Worm (Caenorhabditis elegans) whole organism, late embryonic: ENCODE results near the gene cux-7.

Experiments used
- C38D4.7 ChIP-seq: fragments of 200-800 bp; sonication (Bioruptor generic); optimal IDR thresholded peaks from 2 replicates; lab custom pipeline; 2018; ENCODE audit warnings: mild to moderate bottlenecking, missing genetic modification characterization, moderate library complexity, missing compliant biosample characterization
- Y22D7AL.16 ChIP-seq: sonication (generic microtip); optimal IDR thresholded peaks from 2 replicates; lab custom pipeline; 2016; ENCODE audit warnings: missing genetic modification characterization, missing compliant biosample characterization
- ahr-1 ChIP-seq: sonication (generic microtip); optimal IDR thresholded peaks from 2 replicates; lab custom pipeline; 2016; ENCODE audit warnings: missing genetic modification characterization, missing compliant biosample characterization
- ama-1 ChIP-seq: fragments of 150-350 bp; optimal IDR thresholded peaks from 2 replicates; lab custom pipeline; 2014
- ceh-45 ChIP-seq: fragments of 200-800 bp; sonication (Bioruptor generic); IDR thresholded peaks from 2 replicates; pipeline ENCODE4 v1.3.6; 2022; ENCODE audit warnings: missing genetic modification reagents, missing genetic modification characterization, missing compliant biosample characterization
- dve-1 ChIP-seq: sonication (generic microtip); optimal IDR thresholded peaks from 2 replicates; lab custom pipeline; 2017; ENCODE audit warnings: antibody characterized with exemption, mild to moderate bottlenecking, missing genetic modification characterization, missing compliant biosample characterization
- fkh-6 ChIP-seq: sonication (generic microtip); optimal IDR thresholded peaks from 2 replicates; lab custom pipeline; 2016; ENCODE audit warnings: missing genetic modification characterization, missing compliant biosample characterization
- hlh-8 ChIP-seq: sonication (generic microtip); optimal IDR thresholded peaks from 2 replicates; lab custom pipeline; 2016; ENCODE audit warnings: missing genotype, missing genetic modification characterization, missing compliant biosample characterization
- lim-6 ChIP-seq: sonication (generic microtip); optimal IDR thresholded peaks from 2 replicates; lab custom pipeline; 2016; ENCODE audit warnings: missing genetic modification characterization, missing compliant biosample characterization
- lin-11 ChIP-seq: fragments of 200-800 bp; sonication (Bioruptor generic); optimal IDR thresholded peaks from 2 replicates; lab custom pipeline; 2018; ENCODE audit warnings: mild to moderate bottlenecking, missing genetic modification characterization, missing compliant biosample characterization
- nhr-11 ChIP-seq: fragments of 150-350 bp; optimal IDR thresholded peaks from 2 replicates; lab custom pipeline; 2014; ENCODE audit warnings: missing biosample characterization, missing genetic modification characterization
- nhr-232 ChIP-seq: sonication (generic microtip); optimal IDR thresholded peaks from 2 replicates; lab custom pipeline; 2016; ENCODE audit warnings: missing genetic modification characterization, missing compliant biosample characterization
- unc-86 ChIP-seq: sonication (generic microtip); optimal IDR thresholded peaks from 2 replicates; lab custom pipeline; 2016; ENCODE audit warnings: missing genetic modification characterization, missing compliant biosample characterization

DNA sequence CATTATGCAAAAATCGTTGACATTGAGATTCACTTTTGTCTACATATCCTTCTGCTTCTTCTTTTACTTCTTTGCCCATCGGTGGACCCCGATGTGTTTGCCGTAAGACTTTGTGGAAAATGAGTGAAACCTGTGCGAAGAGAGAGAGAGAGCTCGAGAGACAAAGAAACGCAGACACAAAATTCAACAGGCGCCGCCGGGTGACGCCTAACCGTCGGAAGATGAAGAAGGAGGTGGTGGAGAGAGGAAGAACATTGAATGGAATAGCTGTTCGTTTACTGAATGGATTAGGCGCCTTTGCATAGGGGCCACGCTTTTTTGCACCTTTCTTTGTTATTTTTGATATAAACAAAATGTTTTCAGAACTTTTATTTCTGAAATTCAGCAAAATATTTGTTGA, 13.7 kb downstream of the cux-7 start:
- TF ChIP-seq ceh-45 = no peak
- no peak for TF ChIP-seq C38D4.7 (GFP tag; lab: Kevin White, UChicago)
- TF ChIP-seq ahr-1 = no peak
- TF ChIP-seq Y22D7AL.16 (tag; lab: Kevin White, UChicago) = no peak
- no peak for TF ChIP-seq lin-11 (tag; lab: Kevin White, UChicago)
- TF ChIP-seq ama-1 (lab: Kevin White, UChicago) = no peak
- no peak for TF ChIP-seq fkh-6 (tag; lab: Kevin White, UChicago)
- no peak for TF ChIP-seq nhr-232
- TF ChIP-seq nhr-11 = no peak
- TF ChIP-seq hlh-8 = no peak
- TF ChIP-seq lim-6 (tag; lab: Kevin White, UChicago) = no peak
- no peak for TF ChIP-seq unc-86
- no peak for TF ChIP-seq dve-1 (tag; lab: Kevin White, UChicago)
